Fruit fly (Drosophila melanogaster) whole organism, embryonic: Measurements from ENCODE around the gene CG7352.
A peak's percentile ranks its signal among the peaks of the same experiment; 100 is the strongest.

Source experiments
- Abd-B ChIP-seq: fragments of 200-800 bp; sonication (Bioruptor generic); optimal IDR thresholded peaks from 2 replicates; lab custom pipeline; 2018; ENCODE audit warnings: missing biosample characterization, mild to moderate bottlenecking, missing genetic modification characterization, moderate library complexity
- Awh ChIP-seq: fragments of 200-800 bp; sonication (Bioruptor generic); IDR thresholded peaks from 2 replicates; pipeline ENCODE4, ENCODE4 v1.3.6; 2022; ENCODE audit warnings: missing biosample characterization, missing genetic modification characterization
- CG10209 ChIP-seq: fragments of 200-800 bp; sonication (Bioruptor generic); optimal IDR thresholded peaks from 3 replicates; lab custom pipeline; 2017; ENCODE audit warnings: missing biosample characterization, mild to moderate bottlenecking, missing genetic modification characterization, missing genetic modification reagents
- CG11723 ChIP-seq: fragments of 200-800 bp; sonication (Bioruptor generic); optimal IDR thresholded peaks from 2 replicates; lab custom pipeline; 2017; ENCODE audit warnings: missing biosample characterization, mild to moderate bottlenecking, missing genetic modification characterization
- CG12236 ChIP-seq: fragments of 200-800 bp; sonication (Bioruptor generic); optimal IDR thresholded peaks from 2 replicates; lab custom pipeline; 2016; ENCODE audit warnings: missing biosample characterization, missing genetic modification characterization
- CG1233 ChIP-seq: fragments of 200-800 bp; sonication (Bioruptor generic); optimal IDR thresholded peaks from 4 replicates; lab custom pipeline; 2018; ENCODE audit warnings: missing biosample characterization, mild to moderate bottlenecking, missing genetic modification characterization
- CG12659 ChIP-seq: fragments of 200-800 bp; sonication (Bioruptor generic); optimal IDR thresholded peaks from 3 replicates; lab custom pipeline; 2017; ENCODE audit warnings: mild to moderate bottlenecking, missing biosample characterization, missing genetic modification reagents, missing genetic modification characterization
- CG15011 ChIP-seq: fragments of 200-800 bp; sonication (Bioruptor generic); optimal IDR thresholded peaks from 3 replicates; lab custom pipeline; 2018; ENCODE audit warnings: missing biosample characterization, mild to moderate bottlenecking, missing genetic modification characterization
- CG15514 ChIP-seq: fragments of 200-800 bp; sonication (Bioruptor generic); optimal IDR thresholded peaks from 3 replicates; lab custom pipeline; 2017; ENCODE audit warnings: missing biosample characterization, missing genetic modification characterization, mild to moderate bottlenecking, moderate library complexity, missing genetic modification reagents
- CG1647 ChIP-seq: fragments of 200-800 bp; sonication (Bioruptor generic); optimal IDR thresholded peaks from 3 replicates; lab custom pipeline; 2016; ENCODE audit warnings: missing biosample characterization, missing genetic modification characterization
- CG16813 ChIP-seq: fragments of 200-800 bp; sonication (Bioruptor generic); IDR thresholded peaks from 3 replicates; pipeline ENCODE4 v1.3.6; 2022; ENCODE audit warnings: missing biosample characterization, missing genetic modification characterization; ENCODE audit not compliant: partially characterized antibody
- CG2889 ChIP-seq: fragments of 200-800 bp; sonication (Bioruptor generic); IDR thresholded peaks from 3 replicates; pipeline ENCODE4 v1.3.6; 2022; ENCODE audit warnings: missing biosample characterization, missing genetic modification characterization
- CG31441 ChIP-seq: fragments of 200-800 bp; sonication (Bioruptor generic); IDR thresholded peaks from 2 replicates; pipeline ENCODE4 v1.3.6; 2022; ENCODE audit warnings: missing biosample characterization, missing genetic modification characterization
- CG32767 ChIP-seq: fragments of 200-800 bp; sonication (Bioruptor generic); IDR thresholded peaks from 2 replicates; pipeline ENCODE4 v1.3.6; 2022; ENCODE audit warnings: missing biosample characterization, missing genetic modification characterization
- CG34376 ChIP-seq: fragments of 200-800 bp; sonication (Bioruptor generic); optimal IDR thresholded peaks from 2 replicates; lab custom pipeline; 2018; ENCODE audit warnings: missing biosample characterization, mild to moderate bottlenecking, missing genetic modification characterization
- CG3995 ChIP-seq: fragments of 200-800 bp; sonication (Bioruptor generic); optimal IDR thresholded peaks from 3 replicates; lab custom pipeline; 2016; ENCODE audit warnings: missing biosample characterization, missing genetic modification characterization
- CG4360 ChIP-seq: fragments of 200-800 bp; sonication (Bioruptor generic); IDR thresholded peaks from 2 replicates; pipeline ENCODE4 v1.3.6; 2022; ENCODE audit warnings: missing biosample characterization, missing genetic modification characterization
- CG6175 ChIP-seq: fragments of 200-800 bp; sonication (Bioruptor generic); IDR thresholded peaks from 3 replicates; pipeline ENCODE4 v1.3.6; 2022; ENCODE audit warnings: missing biosample characterization, missing genetic modification characterization
- CG6254 ChIP-seq: fragments of 200-800 bp; sonication (Bioruptor generic); optimal IDR thresholded peaks from 3 replicates; lab custom pipeline; 2017; ENCODE audit warnings: mild to moderate bottlenecking, missing biosample characterization, missing genetic modification reagents, missing genetic modification characterization
- CG6654 ChIP-seq: fragments of 200-800 bp; sonication (Bioruptor generic); optimal IDR thresholded peaks from 2 replicates; lab custom pipeline; 2017; ENCODE audit warnings: missing biosample characterization, mild to moderate bottlenecking, missing genetic modification characterization
- CG7372 ChIP-seq: fragments of 200-800 bp; sonication (Bioruptor generic); IDR thresholded peaks from 2 replicates; pipeline ENCODE4 v1.3.6; 2022; ENCODE audit warnings: missing biosample characterization, missing genetic modification characterization
- CG7556 ChIP-seq: fragments of 200-800 bp; sonication (Bioruptor generic); optimal IDR thresholded peaks from 2 replicates; lab custom pipeline; 2017; ENCODE audit warnings: missing biosample characterization, mild to moderate bottlenecking, missing genetic modification characterization
- CG7786 ChIP-seq: fragments of 200-800 bp; sonication (Bioruptor generic); optimal IDR thresholded peaks from 2 replicates; lab custom pipeline; 2016; ENCODE audit warnings: missing biosample characterization, missing genetic modification characterization
- CG8388 ChIP-seq: fragments of 200-800 bp; sonication (Bioruptor generic); optimal IDR thresholded peaks from 2 replicates; lab custom pipeline; 2019; ENCODE audit warnings: missing biosample characterization, mild to moderate bottlenecking, missing genetic modification characterization, moderate library complexity
- CrebB ChIP-seq: fragments of 200-800 bp; sonication (Bioruptor generic); optimal IDR thresholded peaks from 3 replicates; lab custom pipeline; 2018; ENCODE audit warnings: missing biosample characterization, mild to moderate bottlenecking, missing genetic modification characterization
- Deaf1 ChIP-seq: fragments of 200-800 bp; optimal IDR thresholded peaks from 3 replicates; lab custom pipeline; 2019; ENCODE audit warnings: missing biosample characterization, mild to moderate bottlenecking, missing genetic modification characterization, moderate library complexity
- Dp ChIP-seq: fragments of 200-800 bp; sonication (Bioruptor generic); optimal IDR thresholded peaks from 2 replicates; lab custom pipeline; 2018; ENCODE audit warnings: missing biosample characterization, mild to moderate bottlenecking, missing genetic modification characterization, moderate library complexity
- Gsc ChIP-seq: fragments of 200-800 bp; sonication (Bioruptor generic); IDR thresholded peaks from 2 replicates; pipeline ENCODE4 v1.3.6; 2022; ENCODE audit warnings: missing biosample characterization, missing genetic modification characterization
- H15 ChIP-seq: fragments of 200-800 bp; sonication (Bioruptor generic); IDR thresholded peaks from 3 replicates; pipeline ENCODE4 v1.3.6; 2022; ENCODE audit warnings: missing biosample characterization, missing genetic modification characterization
- Lhr ChIP-seq: fragments of 200-800 bp; sonication (Bioruptor generic); optimal IDR thresholded peaks from 3 replicates; lab custom pipeline; 2017; ENCODE audit warnings: mild to moderate bottlenecking, missing biosample characterization, missing genetic modification reagents, missing genetic modification characterization
- Nf-YA ChIP-seq: fragments of 200-800 bp; sonication (Bioruptor generic); IDR thresholded peaks from 2 replicates; pipeline ENCODE4 v1.3.6; 2022; ENCODE audit warnings: missing biosample characterization, missing genetic modification characterization
- Nf-YC ChIP-seq: fragments of 200-800 bp; optimal IDR thresholded peaks from 3 replicates; lab custom pipeline; 2019; ENCODE audit warnings: missing biosample characterization, mild to moderate bottlenecking, missing genetic modification characterization, moderate library complexity
- ab ChIP-seq: fragments of 200-800 bp; sonication (Bioruptor generic); optimal IDR thresholded peaks from 2 replicates; lab custom pipeline; 2016; ENCODE audit warnings: missing biosample characterization, missing genetic modification characterization
- ap ChIP-seq: fragments of 200-800 bp; sonication (Bioruptor generic); IDR thresholded peaks from 2 replicates; pipeline ENCODE4 v1.3.6; 2022; ENCODE audit warnings: missing biosample characterization, missing genetic modification characterization
- bab2 ChIP-seq: fragments of 200-800 bp; sonication (Bioruptor generic); optimal IDR thresholded peaks from 2 replicates; lab custom pipeline; 2016; ENCODE audit warnings: missing biosample characterization, missing genetic modification characterization
- bowl ChIP-seq: fragments of 200-800 bp; sonication (Bioruptor generic); IDR thresholded peaks from 2 replicates; pipeline ENCODE4 v1.3.6; 2022; ENCODE audit warnings: missing biosample characterization, missing genetic modification characterization
- bsh ChIP-seq, 2 experiments: fragments of 200-800 bp; sonication (Bioruptor generic); optimal IDR thresholded peaks; 2 replicates each; lab custom pipeline; 2017 to 2018; ENCODE audit warnings: mild to moderate bottlenecking in 2 of 2, missing biosample characterization in 2 of 2, missing genetic modification characterization in 2 of 2, moderate library complexity in 1 of 2
- ci ChIP-seq: fragments of 200-800 bp; sonication (Bioruptor generic); IDR thresholded peaks from 3 replicates; pipeline ENCODE4 v1.3.6; 2022; ENCODE audit warnings: missing biosample characterization, missing genetic modification characterization
- eyg ChIP-seq: fragments of 200-800 bp; sonication (Bioruptor generic); optimal IDR thresholded peaks from 3 replicates; lab custom pipeline; 2016; ENCODE audit warnings: missing biosample characterization, missing genetic modification characterization
- gem ChIP-seq: fragments of 200-800 bp; sonication (Bioruptor generic); optimal IDR thresholded peaks from 2 replicates; lab custom pipeline; 2019; ENCODE audit warnings: missing biosample characterization, mild to moderate bottlenecking, missing genetic modification characterization, moderate library complexity
- insv ChIP-seq, 2 experiments: fragments of 200-800 bp; sonication (Bioruptor generic); optimal IDR thresholded peaks; 3 replicates each; lab custom pipeline; 2016 to 2018; ENCODE audit warnings: missing biosample characterization in 2 of 2, missing genetic modification characterization in 2 of 2
- knrl ChIP-seq: fragments of 200-800 bp; sonication (Bioruptor generic); IDR thresholded peaks from 3 replicates; pipeline ENCODE4 v1.3.6; 2022; ENCODE audit warnings: missing biosample characterization, missing genetic modification characterization; ENCODE audit not compliant: partially characterized antibody
- lab ChIP-seq: fragments of 200-800 bp; sonication (Bioruptor generic); optimal IDR thresholded peaks from 3 replicates; lab custom pipeline; 2017; ENCODE audit warnings: missing biosample characterization, missing genetic modification characterization, mild to moderate bottlenecking, moderate library complexity, missing genetic modification reagents
- lola ChIP-seq, 3 experiments: fragments of >200 bp in 2 of 3; fragments of 200-800 bp in 1 of 3; sonication (Bioruptor generic) in 1 of 3; optimal IDR thresholded peaks; 2 replicates each; lab custom pipeline; 2017 to 2019; ENCODE audit warnings: missing biosample characterization in 3 of 3, missing genetic modification characterization in 3 of 3, mild to moderate bottlenecking in 1 of 3, moderate library complexity in 1 of 3
- p53 ChIP-seq: fragments of 200-800 bp; sonication (Bioruptor generic); optimal IDR thresholded peaks from 2 replicates; lab custom pipeline; 2016; ENCODE audit warnings: missing biosample characterization, missing genetic modification characterization
- pho ChIP-seq: fragments of 200-800 bp; sonication (Bioruptor generic); optimal IDR thresholded peaks from 2 replicates; lab custom pipeline; 2016; ENCODE audit warnings: missing biosample characterization, missing genetic modification characterization
- pita ChIP-seq: fragments of 200-800 bp; sonication (Bioruptor generic); optimal IDR thresholded peaks from 2 replicates; lab custom pipeline; 2017; ENCODE audit warnings: missing biosample characterization, mild to moderate bottlenecking, missing genetic modification characterization
- scrt ChIP-seq: fragments of 200-800 bp; sonication (Bioruptor generic); optimal IDR thresholded peaks from 2 replicates; lab custom pipeline; 2018; ENCODE audit warnings: missing biosample characterization, mild to moderate bottlenecking, missing genetic modification characterization, moderate library complexity
- sens ChIP-seq: fragments of 200-800 bp; sonication (Bioruptor generic); peaks from one replicate; lab custom pipeline; 2016; ENCODE audit warnings: missing biosample characterization, missing genetic modification characterization
- shn ChIP-seq: fragments of 200-800 bp; sonication (Bioruptor generic); optimal IDR thresholded peaks from 3 replicates; lab custom pipeline; 2016; ENCODE audit warnings: missing biosample characterization, missing genetic modification characterization

CG7352 gene

DNA sequence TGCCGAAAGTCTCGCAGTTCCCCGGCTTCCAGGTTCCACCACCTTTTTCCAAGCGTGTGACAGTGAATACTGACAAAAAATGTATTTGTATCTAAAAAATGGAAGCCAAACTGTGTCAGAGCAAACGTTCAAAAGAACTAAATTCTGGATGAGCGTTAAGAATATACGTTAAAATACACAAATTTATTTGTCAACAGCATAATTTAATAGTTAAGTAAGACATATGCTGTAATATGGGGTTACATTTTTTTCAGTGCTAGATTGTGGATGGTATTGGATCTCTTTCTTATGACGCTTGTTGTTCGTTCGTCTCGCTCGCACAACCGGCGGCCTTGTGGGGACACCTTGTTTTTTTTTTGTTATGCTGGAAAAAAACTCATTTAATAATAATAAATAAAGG is 8.2 kb downstream of the CG7352 start (continued):
- TF ChIP-seq CG8388 (GFP tag; lab: Kevin White, UChicago) (peak; percentile 92), CG15011 (GFP tag; lab: Kevin White, UChicago) (peak; percentile 92), CG7372 (GFP tag; lab: Robert Waterston, UW) (peak; percentile 83), CG4360 (GFP tag; lab: Robert Waterston, UW) (peak; percentile 63), CG1233 (GFP tag; lab: Kevin White, UChicago) (peak; percentile 92), lola (GFP tag; optimal IDR thresholded peaks at IDR 0.05; lab: Kevin White, UChicago) (peak in 1 of 3 experiments; percentile 70), Awh (GFP tag; lab: Robert Waterston, UW) (peak; percentile 90), bab2 (GFP tag; lab: Kevin White, UChicago) (peak; percentile 96), Nf-YA (peak; percentile 91), Abd-B (GFP tag; lab: Kevin White, UChicago) (peak; percentile 86), sens (GFP tag; lab: Kevin White, UChicago) (peak; percentile 99), CG16813 (no peak), knrl (GFP tag; lab: Robert Waterston, UW) (no peak), ab (GFP tag; lab: Kevin White, UChicago) (peak; percentile 73), CG12659 (GFP tag; lab: Kevin White, UChicago) (peak; percentile 96), ci (GFP tag; lab: Robert Waterston, UW) (peak; percentile 96), Dp (GFP tag; lab: Kevin White, UChicago) (peak; percentile 4), CG15514 (GFP tag; lab: Kevin White, UChicago) (peak; percentile 92), lab (GFP tag; lab: Kevin White, UChicago) (peak; percentile 98), Lhr (GFP tag; lab: Kevin White, UChicago) (peak; percentile 9), pita (GFP tag; lab: Kevin White, UChicago) (no peak), CrebB (tag; lab: Kevin White, UChicago) (peak; percentile 94), scrt (GFP tag; lab: Kevin White, UChicago) (peak; percentile 94), Deaf1 (tag; lab: Kevin White, UChicago) (peak; percentile 73), CG32767 (GFP tag; lab: Robert Waterston, UW) (peak; percentile 91), CG10209 (GFP tag; lab: Kevin White, UChicago) (peak; percentile 94), p53 (GFP tag; lab: Kevin White, UChicago) (peak; percentile 91), insv (GFP tag; optimal IDR thresholded peaks at IDR 0.05; lab: Kevin White, UChicago) (peak in 1 of 2 experiments; percentile 66), CG6654 (GFP tag; lab: Kevin White, UChicago) (peak; percentile 82), bsh (GFP tag; optimal IDR thresholded peaks at IDR 0.05; lab: Kevin White, UChicago) (peak; percentile 43 to 93), CG7556 (GFP tag; lab: Kevin White, UChicago) (peak; percentile 94), ap (GFP tag; lab: Robert Waterston, UW) (peak; percentile 87), CG2889 (GFP tag; lab: Robert Waterston, UW) (peak; percentile 91), CG31441 (GFP tag; lab: Robert Waterston, UW) (peak; percentile 76), CG7786 (peak; percentile 96), H15 (GFP tag; lab: Robert Waterston, UW) (peak; percentile 90), bowl (peak; percentile 82), CG11723 (GFP tag; lab: Kevin White, UChicago) (peak; percentile 80), CG6175 (peak; percentile 93), pho (GFP tag; lab: Kevin White, UChicago) (peak; percentile 98), shn (GFP tag; lab: Kevin White, UChicago) (peak; percentile 96), Nf-YC (tag; lab: Kevin White, UChicago) (peak; percentile 51), gem (tag; lab: Kevin White, UChicago) (peak; percentile 97), CG1647 (GFP tag; lab: Kevin White, UChicago) (peak; percentile 93), CG12236 (peak; percentile 80), Gsc (GFP tag; lab: Robert Waterston, UW) (peak; percentile 66), CG3995 (GFP tag; lab: Kevin White, UChicago) (peak; percentile 56), CG6254 (GFP tag; lab: Kevin White, UChicago) (peak; percentile 78), eyg (GFP tag; lab: Kevin White, UChicago) (peak; percentile 96), CG34376 (GFP tag; lab: Kevin White, UChicago) (peak; percentile 95)
